ENCODE assay signal across 1 fruit fly cellular context in genomic region chr3R:9224807-9225206, dm6.
TF ChIP-seq lines count a peak whose summit lies in the region.

No protein-coding gene starts in this region.

TF ChIP-seq in whole organism, embryonic, 481 proteins besides CTCF, POLR2A, EP300 and RAD21 (continued from another document and continues in another):
- TF ChIP-seq CG13775 (GFP tag; optimal IDR thresholded peaks at IDR 0.05; lab: Kevin White, UChicago) (peak; percentile 32), hbn (GFP tag; IDR thresholded peaks at IDR 0.05; lab: Robert Waterston, UW; ENCODE audit: partially characterized antibody) (no peak), prd (optimal IDR thresholded peaks at IDR 0.05; lab: Kevin White, UChicago) (no peak), prd (GFP tag; IDR thresholded peaks at IDR 0.05; lab: Robert Waterston, UW) (peak; percentile 83), E2f1 (GFP tag; IDR thresholded peaks at IDR 0.05; lab: Robert Waterston, UW) (peak; percentile 67; the same call in 1 of the 2 replicates), tna (GFP tag; IDR thresholded peaks at IDR 0.05; lab: Robert Waterston, UW; ENCODE audit: partially characterized antibody) (no peak), ttk (GFP tag; IDR thresholded peaks at IDR 0.05; lab: Robert Waterston, UW) (peak; percentile 60), CG8089 (GFP tag; optimal IDR thresholded peaks at IDR 0.05; lab: Kevin White, UChicago) (peak; percentile 39), CG12104 (GFP tag; optimal IDR thresholded peaks at IDR 0.05; lab: Kevin White, UChicago) (peak; percentile 65), CG32532 (GFP tag; IDR thresholded peaks at IDR 0.05; lab: Robert Waterston, UW) (peak; percentile 69), Xrp1 (GFP tag; IDR thresholded peaks at IDR 0.05; lab: Robert Waterston, UW) (peak; percentile 83), CG1647 (GFP tag; optimal IDR thresholded peaks at IDR 0.05; lab: Kevin White, UChicago) (no peak), Neu2 (GFP tag; optimal IDR thresholded peaks at IDR 0.05; lab: Kevin White, UChicago; ENCODE audit: borderline replicate concordance) (no peak), Hr78 (GFP tag; optimal IDR thresholded peaks at IDR 0.05; lab: Kevin White, UChicago) (no peak), CG2889 (GFP tag; IDR thresholded peaks at IDR 0.05; lab: Robert Waterston, UW) (no peak), cato (GFP tag; optimal IDR thresholded peaks at IDR 0.05; lab: Kevin White, UChicago; ENCODE audit: borderline replicate concordance) (peak; percentile 45), CG17802 (tag; optimal IDR thresholded peaks at IDR 0.05; lab: Kevin White, UChicago) (peak; percentile 8), CG1024 (GFP tag; IDR thresholded peaks at IDR 0.05; lab: Robert Waterston, UW) (0 out of 2 replicates have a peak, but pooled peaks have one; percentile 45), CG18476 (GFP tag; optimal IDR thresholded peaks at IDR 0.05; lab: Kevin White, UChicago) (peak; percentile 62), CG16813 (GFP tag; IDR thresholded peaks at IDR 0.05; lab: Robert Waterston, UW; ENCODE audit: partially characterized antibody) (no peak), TFAM (GFP tag; optimal IDR thresholded peaks at IDR 0.05; lab: Kevin White, UChicago) (no peak), sr (GFP tag; IDR thresholded peaks at IDR 0.05; lab: Robert Waterston, UW) (no peak), pho (GFP tag; optimal IDR thresholded peaks at IDR 0.05; lab: Kevin White, UChicago) (peak; percentile 59), CG4617 (GFP tag; optimal IDR thresholded peaks at IDR 0.05; lab: Kevin White, UChicago; ENCODE audit: borderline replicate concordance) (peak; percentile 24), CG6175 (GFP tag; IDR thresholded peaks at IDR 0.05; lab: Robert Waterston, UW) (no peak), CG12659 (GFP tag; optimal IDR thresholded peaks at IDR 0.05; lab: Kevin White, UChicago) (peak; percentile 44), CG12391 (tag; optimal IDR thresholded peaks at IDR 0.05; lab: Kevin White, UChicago) (peak; percentile 54), sob (GFP tag; IDR thresholded peaks at IDR 0.05; lab: Robert Waterston, UW) (peak; percentile 64), br (optimal IDR thresholded peaks at IDR 0.05; lab: Kevin White, UChicago) (no peak), unc-4 (GFP tag; IDR thresholded peaks at IDR 0.05; lab: Robert Waterston, UW; ENCODE audit: partially characterized antibody) (no peak), bcd (GFP tag; optimal IDR thresholded peaks at IDR 0.05; lab: Kevin White, UChicago) (peak; percentile 49), Oaz (GFP tag; IDR thresholded peaks at IDR 0.05; lab: Robert Waterston, UW) (no peak), CG9817 (tag; optimal IDR thresholded peaks at IDR 0.05; lab: Kevin White, UChicago) (peak; percentile 42), CG34224 (GFP tag; IDR thresholded peaks at IDR 0.05; lab: Robert Waterston, UW; ENCODE audit: partially characterized antibody) (no peak), ato (GFP tag; IDR thresholded peaks at IDR 0.05; lab: Robert Waterston, UW; ENCODE audit: partially characterized antibody) (no peak), vnd (GFP tag; IDR thresholded peaks at IDR 0.05; lab: Robert Waterston, UW; ENCODE audit: partially characterized antibody) (no peak), CG16863 (GFP tag; optimal IDR thresholded peaks at IDR 0.05; lab: Kevin White, UChicago) (peak; percentile 59), CG8478 (optimal IDR thresholded peaks at IDR 0.05; lab: Kevin White, UChicago) (no peak), Adf1 (GFP tag; IDR thresholded peaks at IDR 0.05; lab: Robert Waterston, UW) (0 out of 2 replicates have a peak, but pooled peaks have one; percentile 14), CG33213 (GFP tag; optimal IDR thresholded peaks at IDR 0.05; lab: Kevin White, UChicago) (no peak), Antp (GFP tag; optimal IDR thresholded peaks at IDR 0.05; lab: Kevin White, UChicago) (peak; percentile 17), CG12219 (GFP tag; optimal IDR thresholded peaks at IDR 0.05; lab: Kevin White, UChicago) (no peak), Spps (tag; optimal IDR thresholded peaks at IDR 0.05; lab: Kevin White, UChicago) (peak; percentile 28), Doc2 (GFP tag; IDR thresholded peaks at IDR 0.05; lab: Robert Waterston, UW) (no peak), CG3407 (GFP tag; optimal IDR thresholded peaks at IDR 0.05; lab: Kevin White, UChicago) (peak; percentile 61), CG4360 (GFP tag; IDR thresholded peaks at IDR 0.05; lab: Robert Waterston, UW) (0 out of 2 replicates have a peak, but pooled peaks have one; percentile 6), CG10209 (GFP tag; optimal IDR thresholded peaks at IDR 0.05; lab: Kevin White, UChicago) (peak; percentile 59), CG12769 (tag; optimal IDR thresholded peaks at IDR 0.05; lab: Kevin White, UChicago) (peak; percentile 29), CG7987 (GFP tag; optimal IDR thresholded peaks at IDR 0.05; lab: Kevin White, UChicago) (no peak), CG12155 (GFP tag; optimal IDR thresholded peaks at IDR 0.05; lab: Kevin White, UChicago) (peak; percentile 54), CG1529 (GFP tag; optimal IDR thresholded peaks at IDR 0.05; lab: Kevin White, UChicago) (no peak), CG32772 (GFP tag; IDR thresholded peaks at IDR 0.05; lab: Robert Waterston, UW) (peak; percentile 64), CG4424 (GFP tag; optimal IDR thresholded peaks at IDR 0.05; lab: Kevin White, UChicago) (peak; percentile 82), Myb (GFP tag; optimal IDR thresholded peaks at IDR 0.05; lab: Kevin White, UChicago) (no peak), Gsc (GFP tag; IDR thresholded peaks at IDR 0.05; lab: Robert Waterston, UW) (no peak), nau (GFP tag; optimal IDR thresholded peaks at IDR 0.05; lab: Kevin White, UChicago) (no peak), fu2 (GFP tag; optimal IDR thresholded peaks at IDR 0.05; lab: Kevin White, UChicago) (peak; percentile 42), CG18764 (GFP tag; optimal IDR thresholded peaks at IDR 0.05; lab: Kevin White, UChicago) (peak; percentile 51), dysf (GFP tag; IDR thresholded peaks at IDR 0.05; lab: Robert Waterston, UW) (peak; percentile 81), usp (GFP tag; optimal IDR thresholded peaks at IDR 0.05; lab: Kevin White, UChicago) (no peak), aop (GFP tag; IDR thresholded peaks at IDR 0.05; lab: Robert Waterston, UW) (no peak), h (optimal IDR thresholded peaks at IDR 0.05; lab: Kevin White, UChicago) (no peak), pzg (GFP tag; optimal IDR thresholded peaks at IDR 0.05; lab: Kevin White, UChicago) (no peak), crp (GFP tag; optimal IDR thresholded peaks at IDR 0.05; lab: Kevin White, UChicago) (no peak), kni (GFP tag; optimal IDR thresholded peaks at IDR 0.05; lab: Kevin White, UChicago) (no peak), fd64A (GFP tag; optimal IDR thresholded peaks at IDR 0.05; lab: Kevin White, UChicago) (no peak), dimm (GFP tag; IDR thresholded peaks at IDR 0.05; lab: Robert Waterston, UW) (no peak), CG11093 (GFP tag; IDR thresholded peaks at IDR 0.05; lab: Robert Waterston, UW) (no peak), zen2 (GFP tag; IDR thresholded peaks at IDR 0.05; lab: Robert Waterston, UW; ENCODE audit: partially characterized antibody) (no peak), unpg (GFP tag; optimal IDR thresholded peaks at IDR 0.05; lab: Kevin White, UChicago) (peak; percentile 81), emc (GFP tag; optimal IDR thresholded peaks at IDR 0.05; lab: Kevin White, UChicago) (peak; percentile 10), ranshi (GFP tag; IDR thresholded peaks at IDR 0.05; lab: Robert Waterston, UW) (peak; percentile 65; the same call in 1 of the 2 replicates), nmo (GFP tag; optimal IDR thresholded peaks at IDR 0.05; lab: Kevin White, UChicago) (peak; percentile 48), CG11504 (tag; optimal IDR thresholded peaks at IDR 0.05; lab: Kevin White, UChicago) (peak; percentile 83), run (tag; optimal IDR thresholded peaks at IDR 0.05; lab: Kevin White, UChicago) (peak; percentile 23), Med (GFP tag; lab: Kevin White, UChicago) (peak; percentile 67), CG14014 (GFP tag; IDR thresholded peaks at IDR 0.05; lab: Robert Waterston, UW) (peak; percentile 17; the same call in 1 of the 2 replicates), lbe (GFP tag; optimal IDR thresholded peaks at IDR 0.05; lab: Kevin White, UChicago) (no peak), Mad (GFP tag; optimal IDR thresholded peaks at IDR 0.05; lab: Kevin White, UChicago) (peak; percentile 39), CG15601 (tag; optimal IDR thresholded peaks at IDR 0.05; lab: Kevin White, UChicago) (peak; percentile 44), Aef1 (GFP tag; IDR thresholded peaks at IDR 0.05; lab: Robert Waterston, UW) (peak; percentile 73), CG6272 (GFP tag; IDR thresholded peaks at IDR 0.05; lab: Robert Waterston, UW) (peak; percentile 52), Meics (GFP tag; optimal IDR thresholded peaks at IDR 0.05; lab: Kevin White, UChicago) (peak; percentile 63), CG15514 (GFP tag; optimal IDR thresholded peaks at IDR 0.05; lab: Kevin White, UChicago) (peak; percentile 21), klu (GFP tag; IDR thresholded peaks at IDR 0.05; lab: Robert Waterston, UW) (peak; percentile 42; the same call in 1 of the 2 replicates), pnt (GFP tag; optimal IDR thresholded peaks at IDR 0.05; lab: Kevin White, UChicago) (peak; percentile 56), CG17186 (GFP tag; optimal IDR thresholded peaks at IDR 0.05; lab: Kevin White, UChicago) (no peak), CG11456 (GFP tag; IDR thresholded peaks at IDR 0.05; lab: Robert Waterston, UW) (no peak), sug (tag; optimal IDR thresholded peaks at IDR 0.05; lab: Kevin White, UChicago) (peak; percentile 25), CG8281 (tag; optimal IDR thresholded peaks at IDR 0.05; lab: Kevin White, UChicago) (peak; percentile 35), nerfin-1 (tag; optimal IDR thresholded peaks at IDR 0.05; lab: Kevin White, UChicago) (no peak), CG6683 (GFP tag; optimal IDR thresholded peaks at IDR 0.05; lab: Kevin White, UChicago) (peak; percentile 10), caup (GFP tag; optimal IDR thresholded peaks at IDR 0.05; lab: Kevin White, UChicago; ENCODE audit: severe bottlenecking) (peak; percentile 34), CG18262 (tag; optimal IDR thresholded peaks at IDR 0.05; lab: Kevin White, UChicago) (peak; percentile 86), dpn (GFP tag; optimal IDR thresholded peaks at IDR 0.05; lab: Kevin White, UChicago) (peak; percentile 41 to 64), shn (GFP tag; optimal IDR thresholded peaks at IDR 0.05; lab: Kevin White, UChicago) (peak; percentile 39), tx (GFP tag; optimal IDR thresholded peaks at IDR 0.05; lab: Kevin White, UChicago) (peak; percentile 23), slou (GFP tag; optimal IDR thresholded peaks at IDR 0.05; lab: Kevin White, UChicago) (no peak), CG13894 (tag; optimal IDR thresholded peaks at IDR 0.05; lab: Kevin White, UChicago) (no peak), phol (tag; optimal IDR thresholded peaks at IDR 0.05; lab: Kevin White, UChicago) (peak; percentile 69), CG10147 (GFP tag; optimal IDR thresholded peaks at IDR 0.05; lab: Kevin White, UChicago) (peak; percentile 2), Sox100B (GFP tag; optimal IDR thresholded peaks at IDR 0.05; lab: Kevin White, UChicago) (peak; percentile 84), fd96Cb (tag; optimal IDR thresholded peaks at IDR 0.05; lab: Kevin White, UChicago) (peak; percentile 82), CG8924 (tag; optimal IDR thresholded peaks at IDR 0.05; lab: Kevin White, UChicago) (peak; percentile 85), twi (tag; optimal IDR thresholded peaks at IDR 0.05; lab: Kevin White, UChicago) (peak; percentile 59), CG4328 (GFP tag; optimal IDR thresholded peaks at IDR 0.05; lab: Kevin White, UChicago) (no peak), CG10959 (GFP tag; IDR thresholded peaks at IDR 0.05; lab: Robert Waterston, UW) (no peak), chn (GFP tag; optimal IDR thresholded peaks at IDR 0.05; lab: Kevin White, UChicago) (peak; percentile 32), lmd (GFP tag; IDR thresholded peaks at IDR 0.05; lab: Robert Waterston, UW) (peak; percentile 75), CG9797 (GFP tag; optimal IDR thresholded peaks at IDR 0.05; lab: Kevin White, UChicago) (no peak), B-H1 (GFP tag; IDR thresholded peaks at IDR 0.05; lab: Robert Waterston, UW) (peak; percentile 60), ab (GFP tag; optimal IDR thresholded peaks at IDR 0.05; lab: Kevin White, UChicago) (no peak), CG42726 (GFP tag; IDR thresholded peaks at IDR 0.05; lab: Robert Waterston, UW; ENCODE audit: partially characterized antibody) (no peak), B-H2 (GFP tag; optimal IDR thresholded peaks at IDR 0.05; lab: Kevin White, UChicago) (no peak), MBD-R2 (GFP tag; IDR thresholded peaks at IDR 0.05; lab: Robert Waterston, UW) (no peak), tin (GFP tag; optimal IDR thresholded peaks at IDR 0.05; lab: Kevin White, UChicago) (peak; percentile 76), stwl (tag; optimal IDR thresholded peaks at IDR 0.05; lab: Kevin White, UChicago) (peak; percentile 13), Mrtf (GFP tag; IDR thresholded peaks at IDR 0.05; lab: Robert Waterston, UW) (0 out of 3 replicates have a peak, but pooled peaks have one; percentile 29), Oli (tag; optimal IDR thresholded peaks at IDR 0.05; lab: Kevin White, UChicago) (peak; percentile 64), Lhr (GFP tag; optimal IDR thresholded peaks at IDR 0.05; lab: Kevin White, UChicago) (no peak), CG10654 (GFP tag; optimal IDR thresholded peaks at IDR 0.05; lab: Kevin White, UChicago) (peak; percentile 72), zen (tag; optimal IDR thresholded peaks at IDR 0.05; lab: Kevin White, UChicago) (peak; percentile 49), Vsx1 (GFP tag; optimal IDR thresholded peaks at IDR 0.05; lab: Kevin White, UChicago) (peak; percentile 16), Chrac-16 (GFP tag; optimal IDR thresholded peaks at IDR 0.05; lab: Kevin White, UChicago) (peak; percentile 71), CG3065 (GFP tag; optimal IDR thresholded peaks at IDR 0.05; lab: Kevin White, UChicago) (no peak), ro (GFP tag; IDR thresholded peaks at IDR 0.05; lab: Robert Waterston, UW) (no peak), CG10565 (GFP tag; optimal IDR thresholded peaks at IDR 0.05; lab: Kevin White, UChicago) (no peak), CG7357 (GFP tag; IDR thresholded peaks at IDR 0.05; lab: Robert Waterston, UW) (peak; percentile 71), CG33557 (GFP tag; optimal IDR thresholded peaks at IDR 0.05; lab: Kevin White, UChicago) (no peak), toy (GFP tag; IDR thresholded peaks at IDR 0.05; lab: Robert Waterston, UW) (no peak), CG15073 (GFP tag; optimal IDR thresholded peaks at IDR 0.05; lab: Kevin White, UChicago) (no peak), chinmo (GFP tag; IDR thresholded peaks at IDR 0.05; lab: Robert Waterston, UW; ENCODE audit: partially characterized antibody) (no peak)
